Worm (Caenorhabditis elegans): ENCODE data around the gene fbxa-71.

- TF ChIP-seq ama-1 (optimal IDR thresholded peaks at IDR 0.05) (no peak), aly-1 (tag; optimal IDR thresholded peaks at IDR 0.05) (no peak), flt-1 (GFP tag; IDR thresholded peaks at IDR 0.05) (no peak)
These were observed 16.5 kb downstream of the fbxa-71 start, which contains the start of gene fbxa-48 for ce11 chrIII:2272075-2272474.

Data from whole organism, early embryonic.